Fruit fly (Drosophila melanogaster) whole organism, wandering third instar larva: ENCODE results near the gene CG14621.

Source experiments
- Hnf4 ChIP-seq: fragments of 200-800 bp; sonication (Bioruptor generic); optimal IDR thresholded peaks from 2 replicates; lab custom pipeline; 2016; ENCODE audit warnings: missing biosample characterization, mild to moderate bottlenecking, missing genetic modification characterization
- Hr78 ChIP-seq: fragments of >200 bp; optimal IDR thresholded peaks from 2 replicates; lab custom pipeline; 2017; ENCODE audit warnings: missing biosample characterization, missing genetic modification characterization
- Hr83 ChIP-seq: fragments of 200-300 bp; sonication (Bioruptor generic); optimal IDR thresholded peaks from 2 replicates; lab custom pipeline; 2016; ENCODE audit warnings: missing biosample characterization, mild to moderate bottlenecking, missing genetic modification characterization, moderate library complexity; ENCODE audit not compliant: poor library complexity, severe bottlenecking
- Myc ChIP-seq: fragments of >200 bp; optimal IDR thresholded peaks from 2 replicates; lab custom pipeline; 2017
- dl ChIP-seq, 2 experiments: fragments of 175-275, 200-275 bp in 1 of 2; fragments of 200-275 bp in 1 of 2; sonication (Bioruptor generic); optimal IDR thresholded peaks; lab custom pipeline; 2018; ENCODE audit warnings: mild to moderate bottlenecking in 2 of 2, missing biosample characterization in 2 of 2, missing genetic modification characterization in 2 of 2, moderate library complexity in 2 of 2; ENCODE audit not compliant: partially characterized antibody in 2 of 2, insufficient read depth in 1 of 2
- dsf ChIP-seq: sonication (Bioruptor generic); optimal IDR thresholded peaks from 2 replicates; lab custom pipeline; 2016; ENCODE audit warnings: missing biosample characterization, missing genetic modification characterization, borderline replicate concordance
- h ChIP-seq: fragments of 200-800 bp; sonication (Bioruptor generic); optimal IDR thresholded peaks from 3 replicates; lab custom pipeline; 2016; ENCODE audit warnings: missing biosample characterization, mild to moderate bottlenecking, missing genetic modification characterization
- pan ChIP-seq: fragments of >200 bp; optimal IDR thresholded peaks from 2 replicates; lab custom pipeline; 2017
- rgr ChIP-seq: fragments of 200-800 bp; sonication (Bioruptor generic); optimal IDR thresholded peaks from 3 replicates; lab custom pipeline; 2016; ENCODE audit warnings: missing biosample characterization, mild to moderate bottlenecking, missing genetic modification characterization
- sage ChIP-seq: fragments of 200-800 bp; sonication (Bioruptor generic); optimal IDR thresholded peaks from 2 replicates; lab custom pipeline; 2016; ENCODE audit warnings: missing biosample characterization, mild to moderate bottlenecking, missing genetic modification characterization
- tai ChIP-seq: sonication (Bioruptor generic); optimal IDR thresholded peaks from 2 replicates; lab custom pipeline; 2016; ENCODE audit warnings: missing biosample characterization, missing genetic modification characterization

- TF ChIP-seq sage (GFP tag; lab: Kevin White, UChicago), result no peak
- no peak for TF ChIP-seq Hr78 (GFP tag; lab: Kevin White, UChicago)
- no peak for TF ChIP-seq tai (GFP tag; lab: Kevin White, UChicago)
- no peak for TF ChIP-seq h (GFP tag; lab: Kevin White, UChicago)
- no peak for TF ChIP-seq Myc (lab: Kevin White, UChicago)
- no peak for TF ChIP-seq dsf
- TF ChIP-seq dl (GFP tag; optimal IDR thresholded peaks at IDR 0.05; lab: Kevin White, UChicago; ENCODE audit: insufficient read depth in 1 of 2, partially characterized antibody in 2 of 2), result no peak
- TF ChIP-seq Hnf4 (GFP tag; lab: Kevin White, UChicago), result no peak
- TF ChIP-seq rgr (GFP tag; lab: Kevin White, UChicago), result no peak
- TF ChIP-seq Hr83 (GFP tag; lab: Kevin White, UChicago), result no peak
- TF ChIP-seq pan (lab: Kevin White, UChicago), result no peak
These were observed 30.9 kb downstream of the CG14621 start for dm6 chrX:22474881-22475280.
